Worm (Caenorhabditis elegans) whole organism, early embryonic: ENCODE results near the gene F41G3.5.

Source experiments
- B0310.2 ChIP-seq: sonication (generic microtip); optimal IDR thresholded peaks from 2 replicates; lab custom pipeline; 2016; ENCODE audit warnings: mild to moderate bottlenecking, missing genetic modification characterization, missing compliant biosample characterization
- F13C5.2 ChIP-seq: sonication (generic microtip); optimal IDR thresholded peaks from 2 replicates; lab custom pipeline; 2017; ENCODE audit warnings: mild to moderate bottlenecking, missing genetic modification characterization, inconsistent platforms, missing compliant biosample characterization
- ama-1 ChIP-seq: fragments of 150-350 bp; optimal IDR thresholded peaks from 2 replicates; lab custom pipeline; 2014
- ceh-13 ChIP-seq: fragments of 200-800 bp; sonication (Bioruptor generic); optimal IDR thresholded peaks from 2 replicates; lab custom pipeline; 2018; ENCODE audit warnings: mild to moderate bottlenecking, missing genetic modification characterization, missing compliant biosample characterization
- ceh-36 ChIP-seq: sonication (generic microtip); optimal IDR thresholded peaks from 2 replicates; lab custom pipeline; 2016; ENCODE audit warnings: missing genetic modification characterization, inconsistent platforms, missing compliant biosample characterization
- ets-7 ChIP-seq: sonication (generic microtip); optimal IDR thresholded peaks from 2 replicates; lab custom pipeline; 2016; ENCODE audit warnings: missing genotype, missing genetic modification characterization, missing compliant biosample characterization
- flt-1 ChIP-seq: fragments of 200-800 bp; sonication (Bioruptor generic); IDR thresholded peaks from 2 replicates; pipeline ENCODE4 v1.3.6; 2022; ENCODE audit warnings: missing genetic modification characterization, missing compliant biosample characterization
- hmbx-1 ChIP-seq: sonication (generic microtip); optimal IDR thresholded peaks from 2 replicates; lab custom pipeline; 2016; ENCODE audit warnings: mild to moderate bottlenecking, missing genetic modification characterization, missing compliant biosample characterization
- hmg-4 ChIP-seq: fragments of 200-800 bp; sonication (Bioruptor generic); optimal IDR thresholded peaks from 2 replicates; lab custom pipeline; 2018; ENCODE audit warnings: mild to moderate bottlenecking, missing genetic modification characterization, missing compliant biosample characterization
- hnd-1 ChIP-seq: sonication (generic microtip); optimal IDR thresholded peaks from 2 replicates; lab custom pipeline; 2016; ENCODE audit warnings: missing genetic modification characterization, missing compliant biosample characterization
- pes-1 ChIP-seq: fragments of 200-800 bp; sonication (Bioruptor generic); IDR thresholded peaks from 2 replicates; pipeline ENCODE4 v1.3.6; 2022; ENCODE audit warnings: missing genetic modification reagents, missing genetic modification characterization, missing compliant biosample characterization
- scrt-1 ChIP-seq: fragments of 200-800 bp; sonication (Bioruptor generic); IDR thresholded peaks from 2 replicates; pipeline ENCODE4 v1.3.6; 2022; ENCODE audit warnings: missing genetic modification characterization, missing compliant biosample characterization
- sea-1 ChIP-seq: fragments of 200-800 bp; sonication (Bioruptor generic); conservative IDR thresholded peaks from 2 replicates; pipeline ENCODE4 v1.3.6; 2022; ENCODE audit warnings: missing genetic modification characterization, missing compliant biosample characterization
- tbx-11 ChIP-seq: fragments of 200-800 bp; sonication (Bioruptor generic); IDR thresholded peaks from 2 replicates; pipeline ENCODE4 v1.3.6; 2022; ENCODE audit warnings: missing genetic modification characterization, missing compliant biosample characterization
- tbx-37 ChIP-seq: fragments of 200-800 bp; sonication (Bioruptor generic); conservative IDR thresholded peaks from 2 replicates; pipeline ENCODE4 v1.3.6; 2022; ENCODE audit warnings: missing genetic modification reagents, missing genetic modification characterization, missing compliant biosample characterization
- tra-4 ChIP-seq: sonication (generic microtip); optimal IDR thresholded peaks from 2 replicates; lab custom pipeline; 2017; ENCODE audit warnings: missing genetic modification characterization, missing compliant biosample characterization

The F41G3.5 gene

DNA sequence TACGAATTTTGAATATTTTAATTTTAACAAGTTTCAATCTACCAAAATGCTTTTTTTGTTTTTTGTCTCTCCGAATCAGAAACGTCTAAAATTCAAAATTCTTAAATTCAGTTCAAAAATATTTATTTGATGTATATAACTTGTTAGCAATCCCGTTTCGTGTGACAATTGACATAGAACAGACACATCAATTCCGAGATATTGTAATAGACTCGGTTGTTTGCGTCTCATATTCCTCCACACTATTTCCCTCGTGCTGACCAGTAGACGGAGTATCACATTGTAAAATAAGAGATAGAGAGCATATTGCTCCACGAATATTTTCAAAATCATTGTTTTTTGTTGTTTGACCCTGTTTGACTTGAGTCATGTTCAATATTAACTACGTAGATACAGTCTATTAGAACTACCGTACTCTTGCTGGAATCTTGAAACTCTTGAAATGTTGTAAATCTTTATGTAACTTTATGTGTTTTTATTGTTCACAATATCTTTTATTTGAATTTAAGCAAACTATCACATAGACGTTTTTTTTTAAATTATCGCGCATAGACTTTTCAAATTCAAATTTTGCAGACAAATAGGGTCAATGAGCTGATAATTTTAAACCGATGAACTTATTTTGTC, 42.3 kb downstream of the F41G3.5 start, which contains the start of gene T13C2.3:
Gene T13C2.3, plus strand, starts transcription at position 577 of the 627 bp plus-strand sequence.
- TF ChIP-seq tbx-37 (GFP tag; lab: Robert Waterston, UW) (no peak), pes-1 (GFP tag; lab: Robert Waterston, UW) (no peak), F13C5.2 (tag; lab: Kevin White, UChicago) (no peak), sea-1 (GFP tag; lab: Robert Waterston, UW) (no peak), tbx-11 (GFP tag; lab: Robert Waterston, UW) (no peak), B0310.2 (tag; lab: Kevin White, UChicago) (no peak), hmbx-1 (tag; lab: Kevin White, UChicago) (no peak), tra-4 (tag; lab: Kevin White, UChicago) (no peak), ets-7 (tag; lab: Kevin White, UChicago) (no peak), ceh-36 (tag; lab: Kevin White, UChicago) (no peak), scrt-1 (GFP tag; lab: Robert Waterston, UW) (no peak), ceh-13 (GFP tag; lab: Kevin White, UChicago) (no peak), hmg-4 (GFP tag; lab: Kevin White, UChicago) (no peak), hnd-1 (tag; lab: Kevin White, UChicago) (no peak), ama-1 (no peak)

DNA sequence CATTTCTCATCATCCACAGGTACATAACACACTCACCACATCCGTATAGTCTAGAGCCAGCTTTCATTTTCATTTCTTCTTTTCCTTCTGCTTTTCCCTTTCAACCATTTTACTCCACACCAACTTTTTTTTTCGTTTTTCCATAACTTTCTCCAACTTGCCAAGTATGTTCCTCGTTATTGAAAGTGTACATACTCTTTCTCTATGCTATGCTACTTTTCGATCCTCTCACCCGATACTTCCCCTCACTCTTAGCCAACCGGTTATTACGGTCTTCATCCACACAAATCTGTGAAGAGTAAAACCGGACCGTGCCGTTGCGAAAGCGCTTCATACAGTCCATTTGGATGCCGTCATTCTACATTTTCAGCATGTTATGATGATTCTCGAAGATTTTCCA, 45.4 kb downstream of the F41G3.5 start, which contains the start of gene T13C2.2:
Gene T13C2.2, plus strand, starts transcription at position 301 of the 400 bp plus-strand sequence.
- no peak for TF ChIP-seq ets-7 (tag; lab: Kevin White, UChicago)
- TF ChIP-seq B0310.2 (tag; lab: Kevin White, UChicago), result no peak
- TF ChIP-seq hmbx-1 (tag; lab: Kevin White, UChicago), result no peak
- no peak for TF ChIP-seq tra-4 (tag; lab: Kevin White, UChicago)
- no peak for TF ChIP-seq ama-1
- no peak for TF ChIP-seq scrt-1 (GFP tag; lab: Robert Waterston, UW)
- no peak for TF ChIP-seq pes-1 (GFP tag; lab: Robert Waterston, UW)
- no peak for TF ChIP-seq flt-1 (GFP tag; lab: Robert Waterston, UW)
- TF ChIP-seq ceh-36 (tag; lab: Kevin White, UChicago), result no peak
